Worm (Caenorhabditis elegans) whole organism, midembryonic: ENCODE measurements around the gene F35G2.5.

Experiments used
- T22C8.4 ChIP-seq: fragments of 200-800 bp; sonication (Bioruptor generic); IDR thresholded peaks from 2 replicates; pipeline ENCODE4 v1.3.6; 2022; ENCODE audit warnings: missing genetic modification characterization, missing compliant biosample characterization
- cog-1 ChIP-seq: sonication (generic microtip); optimal IDR thresholded peaks from 2 replicates; lab custom pipeline; 2016; ENCODE audit warnings: missing genetic modification characterization, missing compliant biosample characterization
- flt-1 ChIP-seq: fragments of 200-800 bp; sonication (Bioruptor generic); IDR thresholded peaks from 2 replicates; pipeline ENCODE4 v1.3.6; 2022; ENCODE audit warnings: missing genetic modification characterization, missing compliant biosample characterization
- klf-2 ChIP-seq: fragments of 200-800 bp; sonication (Bioruptor generic); conservative IDR thresholded peaks from 2 replicates; pipeline ENCODE4 v1.3.6; 2022; ENCODE audit warnings: missing genetic modification reagents, missing genetic modification characterization, missing compliant biosample characterization
- med-1 ChIP-seq: sonication (generic microtip); optimal IDR thresholded peaks from 2 replicates; lab custom pipeline; 2017; ENCODE audit warnings: missing genetic modification characterization, mild to moderate bottlenecking, missing compliant biosample characterization, antibody characterized with exemption, missing genetic modification reagents; ENCODE audit not compliant: insufficient read depth
- ref-1 ChIP-seq: fragments of 200-800 bp; sonication (Bioruptor generic); conservative IDR thresholded peaks from 2 replicates; pipeline ENCODE4 v1.3.6; 2022; ENCODE audit warnings: missing genetic modification reagents, missing genetic modification characterization, missing compliant biosample characterization
- tab-1 ChIP-seq: fragments of 200-800 bp; sonication (Bioruptor generic); IDR thresholded peaks from 2 replicates; pipeline ENCODE4 v1.3.6; 2022; ENCODE audit warnings: missing genetic modification characterization, missing compliant biosample characterization
- ztf-23 ChIP-seq: fragments of 200-800 bp; sonication (Bioruptor generic); IDR thresholded peaks from 2 replicates; pipeline ENCODE4 v1.3.6; 2022; ENCODE audit warnings: missing genetic modification reagents, missing genetic modification characterization, missing compliant biosample characterization
- ztf-29 ChIP-seq: fragments of 200-800 bp; sonication (Bioruptor generic); IDR thresholded peaks from 2 replicates; pipeline ENCODE4 v1.3.6; 2022; ENCODE audit warnings: missing genetic modification reagents, missing genetic modification characterization, missing compliant biosample characterization

DNA sequence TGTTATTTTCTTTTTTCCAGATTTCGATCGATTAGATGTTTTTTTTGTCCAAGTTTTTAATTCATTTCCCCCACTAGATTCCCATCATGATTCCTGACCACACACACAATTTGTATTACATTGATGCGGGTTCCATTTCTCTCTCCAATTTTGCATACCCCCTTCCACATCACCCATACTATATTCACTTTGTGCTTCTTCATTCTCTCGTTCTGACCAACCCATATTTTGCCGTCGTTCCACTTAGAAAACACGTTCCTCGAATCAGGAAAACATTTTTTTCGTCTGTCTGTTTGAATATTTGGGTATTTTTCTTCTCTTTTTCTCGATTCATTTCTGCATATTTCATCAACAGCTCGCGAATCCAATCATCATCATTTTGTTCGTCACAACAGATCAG lies 12.0 kb upstream of the F35G2.5 start:
- TF ChIP-seq ztf-29: no peak
- no peak for TF ChIP-seq flt-1 (GFP tag; lab: Robert Waterston, UW)
- TF ChIP-seq ref-1 (GFP tag; lab: Robert Waterston, UW): no peak
- no peak for TF ChIP-seq ztf-23
- TF ChIP-seq T22C8.4 (GFP tag; lab: Robert Waterston, UW): no peak
- TF ChIP-seq klf-2 (GFP tag; lab: Robert Waterston, UW): no peak
- no peak for TF ChIP-seq tab-1 (GFP tag; lab: Robert Waterston, UW)
- no peak for TF ChIP-seq med-1 (GFP tag; lab: Kevin White, UChicago)
- TF ChIP-seq cog-1 (tag; lab: Kevin White, UChicago): no peak
